Worm (Caenorhabditis elegans): ENCODE results near the gene sqt-3.

sqt-3 gene

DNA sequence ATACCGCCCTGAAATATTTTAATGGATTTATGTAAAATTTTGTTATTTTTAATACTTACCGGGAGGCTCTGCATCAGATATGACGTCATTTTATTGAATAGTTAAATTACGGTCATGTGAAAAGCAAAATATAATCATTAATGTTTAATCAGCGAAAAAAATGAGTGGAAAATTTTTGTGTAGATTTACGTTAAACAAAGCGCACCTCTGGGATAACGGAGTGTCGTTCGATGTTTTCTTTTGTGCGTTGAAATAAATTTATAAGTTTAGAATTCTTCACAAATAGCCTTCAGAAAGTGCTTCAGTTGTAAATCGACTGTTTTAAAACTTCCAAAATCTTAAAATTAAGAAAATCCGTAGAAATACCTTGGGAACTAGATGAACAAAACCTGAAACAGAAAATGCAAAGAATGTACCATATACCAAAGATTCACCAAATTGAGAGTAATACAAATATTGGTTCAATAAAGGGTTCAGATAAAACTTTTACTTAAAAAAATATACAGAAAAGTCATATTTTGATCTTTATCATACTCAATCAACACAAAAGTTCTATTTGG lies 48.2 kb downstream of the sqt-3 start, which contains the start of the genes K01D12.20 and miga-1 (continued):
- TF ChIP-seq nhr-47 (tag; optimal IDR thresholded peaks at IDR 0.05): peak; percentile 56
- no peak for TF ChIP-seq nhr-12 (tag; optimal IDR thresholded peaks at IDR 0.05)
- TF ChIP-seq tlp-1 (tag; optimal IDR thresholded peaks at IDR 0.05): no peak
- TF ChIP-seq fkh-4 (tag; optimal IDR thresholded peaks at IDR 0.05; ENCODE audit: borderline replicate concordance): no peak
- no peak for TF ChIP-seq vab-15 (tag; optimal IDR thresholded peaks at IDR 0.05)
- no peak for TF ChIP-seq ztf-4 (tag; optimal IDR thresholded peaks at IDR 0.05)
- TF ChIP-seq ama-1 (optimal IDR thresholded peaks at IDR 0.05): no peak
- no peak for TF ChIP-seq ces-1 (GFP tag; optimal IDR thresholded peaks at IDR 0.05)
- no peak for TF ChIP-seq grh-1 (GFP tag; IDR thresholded peaks at IDR 0.05)
- TF ChIP-seq nhr-237 (tag; optimal IDR thresholded peaks at IDR 0.05): no peak
- TF ChIP-seq snu-23 (GFP tag; optimal IDR thresholded peaks at IDR 0.05): peak; percentile 57
- no peak for TF ChIP-seq fkh-8 (tag; optimal IDR thresholded peaks at IDR 0.05)
- TF ChIP-seq unc-30 (tag; optimal IDR thresholded peaks at IDR 0.05): no peak
- TF ChIP-seq aha-1 (tag; optimal IDR thresholded peaks at IDR 0.05): no peak
- no peak for TF ChIP-seq alr-1 (tag; optimal IDR thresholded peaks at IDR 0.05; ENCODE audit: borderline replicate concordance)
- TF ChIP-seq sup-37 (GFP tag; optimal IDR thresholded peaks at IDR 0.05): no peak
- no peak for TF ChIP-seq unc-130 (tag; optimal IDR thresholded peaks at IDR 0.05)
- no peak for TF ChIP-seq unc-98 (GFP tag; IDR thresholded peaks at IDR 0.05)
- no peak for TF ChIP-seq pag-3 (tag; optimal IDR thresholded peaks at IDR 0.05; ENCODE audit: borderline replicate concordance, insufficient read depth)
- TF ChIP-seq zag-1 (tag; optimal IDR thresholded peaks at IDR 0.05): no peak
- no peak for TF ChIP-seq irx-1 (tag; optimal IDR thresholded peaks at IDR 0.05)
- TF ChIP-seq fos-1 (tag; optimal IDR thresholded peaks at IDR 0.05): no peak
- TF ChIP-seq mep-1 (tag; optimal IDR thresholded peaks at IDR 0.05): peak; percentile 59
- no peak for TF ChIP-seq nhr-85 (tag)
- peak; percentile 31 for TF ChIP-seq tbx-2 (tag; optimal IDR thresholded peaks at IDR 0.05)
- no peak for TF ChIP-seq hlh-4 (tag; optimal IDR thresholded peaks at IDR 0.05)
- no peak for TF ChIP-seq aly-2 (tag; optimal IDR thresholded peaks at IDR 0.05)
- TF ChIP-seq mab-9 (GFP tag; IDR thresholded peaks at IDR 0.05): no peak
- no peak for TF ChIP-seq ets-5 (GFP tag; IDR thresholded peaks at IDR 0.05)
- TF ChIP-seq snpc-4 (tag; optimal IDR thresholded peaks at IDR 0.05): no peak
- no peak for TF ChIP-seq F16B12.6 (tag; optimal IDR thresholded peaks at IDR 0.05)
- no peak for TF ChIP-seq sox-4 (tag; optimal IDR thresholded peaks at IDR 0.05)
- TF ChIP-seq swsn-7 (tag; optimal IDR thresholded peaks at IDR 0.05): peak; percentile 43
- TF ChIP-seq ceh-8 (GFP tag; optimal IDR thresholded peaks at IDR 0.05): no peak
- no peak for TF ChIP-seq C04F5.9 (tag; optimal IDR thresholded peaks at IDR 0.05)
- no peak for TF ChIP-seq C34B4.2 (tag; optimal IDR thresholded peaks at IDR 0.05)
- no peak for TF ChIP-seq nhr-77 (tag; optimal IDR thresholded peaks at IDR 0.05)
- no peak for TF ChIP-seq nhr-28 (tag; optimal IDR thresholded peaks at IDR 0.05)
- peak; percentile 42 for TF ChIP-seq nhr-71 (tag; optimal IDR thresholded peaks at IDR 0.05)
- TF ChIP-seq ceh-90 (tag; optimal IDR thresholded peaks at IDR 0.05): no peak
- TF ChIP-seq fkh-10 (GFP tag; optimal IDR thresholded peaks at IDR 0.05): no peak
- no peak for TF ChIP-seq pqm-1 (tag; optimal IDR thresholded peaks at IDR 0.05)
- TF ChIP-seq mdl-1 (tag; optimal IDR thresholded peaks at IDR 0.05): no peak
- no peak for TF ChIP-seq nhr-76 (tag; optimal IDR thresholded peaks at IDR 0.05)
- TF ChIP-seq ceh-63 (GFP tag; optimal IDR thresholded peaks at IDR 0.05): no peak
- TF ChIP-seq lin-15B (tag; optimal IDR thresholded peaks at IDR 0.05): peak; percentile 28
- no peak for TF ChIP-seq zip-4 (GFP tag; optimal IDR thresholded peaks at IDR 0.05)
- TF ChIP-seq xbp-1 (tag; optimal IDR thresholded peaks at IDR 0.05): peak; percentile 32
- peak; percentile 22 for TF ChIP-seq skn-1 (tag; optimal IDR thresholded peaks at IDR 0.05)

Data from whole organism, L1 larva.